Fruit fly (Drosophila melanogaster): Measurements from ENCODE around the gene ru.

The ru gene

dm6 chr3L:1329724-1330123 lies 40.7 kb upstream of the ru start, which contains the start of gene ND-ACP (continued):
- peak; percentile 19 for TF ChIP-seq HmgZ (tag; optimal IDR thresholded peaks at IDR 0.05)
- TF ChIP-seq Pdp1 (GFP tag; optimal IDR thresholded peaks at IDR 0.05): peak in 1 of 2 experiments; percentile 98
- TF ChIP-seq Blimp-1 (GFP tag; optimal IDR thresholded peaks at IDR 0.05): no peak
- no peak for TF ChIP-seq tin (GFP tag; optimal IDR thresholded peaks at IDR 0.05)
- TF ChIP-seq CG4424 (GFP tag; optimal IDR thresholded peaks at IDR 0.05): no peak
- TF ChIP-seq HLH4C (GFP tag; IDR thresholded peaks at IDR 0.05; ENCODE audit: partially characterized antibody): peak; percentile 34; the same call in 1 of the 3 replicates
- TF ChIP-seq hkb (optimal IDR thresholded peaks at IDR 0.05): peak; percentile 18
- no peak for TF ChIP-seq hkb (GFP tag; IDR thresholded peaks at IDR 0.05)
- peak; percentile 32 for TF ChIP-seq CG30020 (tag; optimal IDR thresholded peaks at IDR 0.05)
- TF ChIP-seq CG17186 (GFP tag; optimal IDR thresholded peaks at IDR 0.05): peak; percentile 53
- peak; percentile 93 for TF ChIP-seq MESR4 (GFP tag; optimal IDR thresholded peaks at IDR 0.05)
- 0 out of 4 replicates have a peak, but pooled peaks have one; percentile 41 for TF ChIP-seq Dll (GFP tag; IDR thresholded peaks at IDR 0.05; ENCODE audit: partially characterized antibody)
- TF ChIP-seq CG15479 (GFP tag; optimal IDR thresholded peaks at IDR 0.05): peak; percentile 51
- TF ChIP-seq CG4707 (GFP tag; optimal IDR thresholded peaks at IDR 0.05): no peak
- no peak for TF ChIP-seq BtbVII (GFP tag; optimal IDR thresholded peaks at IDR 0.05)
- TF ChIP-seq unc-4 (GFP tag; IDR thresholded peaks at IDR 0.05; ENCODE audit: partially characterized antibody): peak; percentile 21; the same call in 1 of the 2 replicates
- no peak for TF ChIP-seq CG33557 (GFP tag; optimal IDR thresholded peaks at IDR 0.05)
- peak; percentile 75 for TF ChIP-seq YL-1 (GFP tag; optimal IDR thresholded peaks at IDR 0.05)
- TF ChIP-seq CG11560 (tag; IDR thresholded peaks at IDR 0.05): peak; percentile 97
- TF ChIP-seq CG2116 (GFP tag; optimal IDR thresholded peaks at IDR 0.05): peak; percentile 79
- no peak for TF ChIP-seq CG2712 (tag; optimal IDR thresholded peaks at IDR 0.05)
- TF ChIP-seq gfzf (GFP tag; optimal IDR thresholded peaks at IDR 0.05): peak; percentile 77
- no peak for TF ChIP-seq Hr39 (optimal IDR thresholded peaks at IDR 0.05)
- TF ChIP-seq CG1603 (tag; optimal IDR thresholded peaks at IDR 0.05): peak; percentile 46
- TF ChIP-seq CG3726 (GFP tag; IDR thresholded peaks at IDR 0.05): no peak
- peak; percentile 43 for TF ChIP-seq CG10267 (tag; optimal IDR thresholded peaks at IDR 0.05)
- TF ChIP-seq Ets97D (GFP tag; optimal IDR thresholded peaks at IDR 0.05): peak; percentile 37
- TF ChIP-seq Myb (GFP tag; optimal IDR thresholded peaks at IDR 0.05): peak; percentile 23
- peak; percentile 28 for TF ChIP-seq CG4617 (GFP tag; optimal IDR thresholded peaks at IDR 0.05; ENCODE audit: borderline replicate concordance)
- TF ChIP-seq Lhr (GFP tag; optimal IDR thresholded peaks at IDR 0.05): peak; percentile 37
- TF ChIP-seq Sin3A (optimal IDR thresholded peaks at IDR 0.05): peak; percentile 78
- no peak for TF ChIP-seq insv (GFP tag; optimal IDR thresholded peaks at IDR 0.05)
- TF ChIP-seq gsb-n (tag; optimal IDR thresholded peaks at IDR 0.05): no peak
- TF ChIP-seq Taf1 (GFP tag; IDR thresholded peaks at IDR 0.05): no peak
- TF ChIP-seq Atf-2 (GFP tag; optimal IDR thresholded peaks at IDR 0.05): no peak
- TF ChIP-seq BEAF-32 (GFP tag; optimal IDR thresholded peaks at IDR 0.05): peak; percentile 49
- TF ChIP-seq slbo (GFP tag; IDR thresholded peaks at IDR 0.05): 0 out of 2 replicates have a peak, but pooled peaks have one; percentile 3
- TF ChIP-seq trem (tag; optimal IDR thresholded peaks at IDR 0.05): peak; percentile 72
- peak; percentile 15 for TF ChIP-seq nmo (GFP tag; optimal IDR thresholded peaks at IDR 0.05)
- TF ChIP-seq Dref (GFP tag; IDR thresholded peaks at IDR 0.05): peak; percentile 56
- TF ChIP-seq bsh (GFP tag; optimal IDR thresholded peaks at IDR 0.05): no peak
- peak; percentile 35; the same call in 1 of the 2 replicates for TF ChIP-seq MBD-R2 (GFP tag; IDR thresholded peaks at IDR 0.05)
- TF ChIP-seq pzg (GFP tag; optimal IDR thresholded peaks at IDR 0.05): peak; percentile 74
- TF ChIP-seq vnd (GFP tag; IDR thresholded peaks at IDR 0.05; ENCODE audit: partially characterized antibody): 0 out of 3 replicates have a peak, but pooled peaks have one; percentile 24
- no peak for TF ChIP-seq Ssrp (tag; optimal IDR thresholded peaks at IDR 0.05)
- peak; percentile 66 for TF ChIP-seq CG14710 (tag; optimal IDR thresholded peaks at IDR 0.05)
- peak; percentile 92 for TF ChIP-seq Dp (GFP tag; optimal IDR thresholded peaks at IDR 0.05)
- TF ChIP-seq CG13775 (GFP tag; optimal IDR thresholded peaks at IDR 0.05): no peak
- peak; percentile 10; the same call in 1 of the 3 replicates for TF ChIP-seq row (GFP tag; IDR thresholded peaks at IDR 0.05)

Measured in whole organism, embryonic.